Worm (Caenorhabditis elegans) whole organism, early embryonic: ENCODE results near the gene math-41.
"Not testable (repeated sequence)": the region's sequence is repeated elsewhere in the genome, so short reads cannot be mapped to it uniquely, and the experiment has no call there.

Experiments
- B0310.2 ChIP-seq: sonication (generic microtip); optimal IDR thresholded peaks from 2 replicates; lab custom pipeline; 2016; ENCODE audit warnings: mild to moderate bottlenecking, missing genetic modification characterization, missing compliant biosample characterization
- F13C5.2 ChIP-seq: sonication (generic microtip); optimal IDR thresholded peaks from 2 replicates; lab custom pipeline; 2017; ENCODE audit warnings: mild to moderate bottlenecking, missing genetic modification characterization, inconsistent platforms, missing compliant biosample characterization
- aly-1 ChIP-seq: sonication (generic microtip); optimal IDR thresholded peaks from 2 replicates; lab custom pipeline; 2016; ENCODE audit warnings: missing genetic modification characterization, missing compliant biosample characterization
- ama-1 ChIP-seq: fragments of 150-350 bp; optimal IDR thresholded peaks from 2 replicates; lab custom pipeline; 2014
- ceh-13 ChIP-seq: fragments of 200-800 bp; sonication (Bioruptor generic); optimal IDR thresholded peaks from 2 replicates; lab custom pipeline; 2018; ENCODE audit warnings: mild to moderate bottlenecking, missing genetic modification characterization, missing compliant biosample characterization
- ceh-36 ChIP-seq: sonication (generic microtip); optimal IDR thresholded peaks from 2 replicates; lab custom pipeline; 2016; ENCODE audit warnings: missing genetic modification characterization, inconsistent platforms, missing compliant biosample characterization
- ets-7 ChIP-seq: sonication (generic microtip); optimal IDR thresholded peaks from 2 replicates; lab custom pipeline; 2016; ENCODE audit warnings: missing genotype, missing genetic modification characterization, missing compliant biosample characterization
- flt-1 ChIP-seq: fragments of 200-800 bp; sonication (Bioruptor generic); IDR thresholded peaks from 2 replicates; pipeline ENCODE4 v1.3.6; 2022; ENCODE audit warnings: missing genetic modification characterization, missing compliant biosample characterization
- hmbx-1 ChIP-seq: sonication (generic microtip); optimal IDR thresholded peaks from 2 replicates; lab custom pipeline; 2016; ENCODE audit warnings: mild to moderate bottlenecking, missing genetic modification characterization, missing compliant biosample characterization
- hmg-4 ChIP-seq: fragments of 200-800 bp; sonication (Bioruptor generic); optimal IDR thresholded peaks from 2 replicates; lab custom pipeline; 2018; ENCODE audit warnings: mild to moderate bottlenecking, missing genetic modification characterization, missing compliant biosample characterization
- hnd-1 ChIP-seq: sonication (generic microtip); optimal IDR thresholded peaks from 2 replicates; lab custom pipeline; 2016; ENCODE audit warnings: missing genetic modification characterization, missing compliant biosample characterization
- pes-1 ChIP-seq: fragments of 200-800 bp; sonication (Bioruptor generic); IDR thresholded peaks from 2 replicates; pipeline ENCODE4 v1.3.6; 2022; ENCODE audit warnings: missing genetic modification reagents, missing genetic modification characterization, missing compliant biosample characterization
- scrt-1 ChIP-seq: fragments of 200-800 bp; sonication (Bioruptor generic); IDR thresholded peaks from 2 replicates; pipeline ENCODE4 v1.3.6; 2022; ENCODE audit warnings: missing genetic modification characterization, missing compliant biosample characterization
- sea-1 ChIP-seq: fragments of 200-800 bp; sonication (Bioruptor generic); conservative IDR thresholded peaks from 2 replicates; pipeline ENCODE4 v1.3.6; 2022; ENCODE audit warnings: missing genetic modification characterization, missing compliant biosample characterization
- tbx-11 ChIP-seq: fragments of 200-800 bp; sonication (Bioruptor generic); IDR thresholded peaks from 2 replicates; pipeline ENCODE4 v1.3.6; 2022; ENCODE audit warnings: missing genetic modification characterization, missing compliant biosample characterization
- tbx-37 ChIP-seq: fragments of 200-800 bp; sonication (Bioruptor generic); conservative IDR thresholded peaks from 2 replicates; pipeline ENCODE4 v1.3.6; 2022; ENCODE audit warnings: missing genetic modification reagents, missing genetic modification characterization, missing compliant biosample characterization
- tra-4 ChIP-seq: sonication (generic microtip); optimal IDR thresholded peaks from 2 replicates; lab custom pipeline; 2017; ENCODE audit warnings: missing genetic modification characterization, missing compliant biosample characterization

The math-41 gene

DNA sequence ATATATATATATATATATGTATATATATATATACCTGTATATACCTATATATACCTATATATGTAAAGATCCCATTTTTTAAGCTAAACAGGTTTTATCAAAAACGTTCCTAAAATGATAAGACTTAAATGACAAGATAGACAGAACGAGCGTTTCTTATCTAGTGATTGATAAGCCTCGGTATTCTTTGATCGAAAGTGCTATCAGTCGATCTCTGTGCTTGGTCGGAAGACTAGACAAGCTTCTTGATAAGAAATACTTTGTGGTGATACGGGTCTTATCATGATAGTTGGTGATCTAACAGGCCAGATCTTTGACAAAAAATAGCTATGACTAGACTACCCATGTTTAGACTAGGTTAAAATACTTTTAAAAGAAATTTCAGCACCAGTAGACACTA is 27.3 kb downstream of the math-41 start:
- no peak for TF ChIP-seq ceh-13
- TF ChIP-seq hnd-1 (tag; lab: Kevin White, UChicago): no peak
- no peak for TF ChIP-seq scrt-1 (GFP tag; lab: Robert Waterston, UW)
- no peak for TF ChIP-seq hmg-4 (GFP tag; lab: Kevin White, UChicago)
- TF ChIP-seq B0310.2: no peak
- TF ChIP-seq ama-1 (lab: Kevin White, UChicago): no peak
- TF ChIP-seq ets-7 (tag; lab: Kevin White, UChicago): no peak
- TF ChIP-seq tbx-11 (GFP tag; lab: Robert Waterston, UW): no peak
- no peak for TF ChIP-seq sea-1 (GFP tag; lab: Robert Waterston, UW)
- no peak for TF ChIP-seq tra-4 (tag; lab: Kevin White, UChicago)
- no peak for TF ChIP-seq hmbx-1 (tag; lab: Kevin White, UChicago)
- no peak for TF ChIP-seq tbx-37 (GFP tag; lab: Robert Waterston, UW)
- no peak for TF ChIP-seq pes-1
- no peak for TF ChIP-seq ceh-36 (tag; lab: Kevin White, UChicago)
- no peak for TF ChIP-seq F13C5.2
- no peak for TF ChIP-seq aly-1 (tag; lab: Kevin White, UChicago)
- TF ChIP-seq flt-1: no peak

DNA sequence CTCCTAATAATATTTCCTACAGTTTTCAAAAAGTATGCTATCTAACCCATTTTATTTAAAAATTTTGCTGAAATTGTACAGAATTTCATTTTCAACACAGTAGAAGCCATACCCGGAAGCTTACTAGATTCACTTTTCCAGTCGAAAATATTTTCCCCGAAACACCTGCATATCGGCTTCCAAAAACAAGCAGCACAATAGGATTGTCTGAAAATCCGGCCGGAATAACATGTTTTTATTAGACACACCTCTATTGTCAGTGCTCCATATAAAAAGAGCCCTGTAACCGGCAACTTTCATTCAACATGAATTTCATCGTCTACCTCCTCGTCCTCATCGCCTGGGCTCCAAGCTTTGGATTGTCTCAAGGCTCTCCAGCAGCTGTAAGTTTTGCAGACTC is 28.1 kb downstream of the math-41 start, which contains the start of gene C52E2.2:
Gene C52E2.2 (plus strand): TSS at position 301 of the 400 bp plus-strand sequence.
- TF ChIP-seq hmg-4 (GFP tag; lab: Kevin White, UChicago): no peak
- no peak for TF ChIP-seq ama-1 (lab: Kevin White, UChicago)
- no peak for TF ChIP-seq hnd-1 (tag; lab: Kevin White, UChicago)
- no peak for TF ChIP-seq F13C5.2
- no peak for TF ChIP-seq ceh-36 (tag; lab: Kevin White, UChicago)

DNA sequence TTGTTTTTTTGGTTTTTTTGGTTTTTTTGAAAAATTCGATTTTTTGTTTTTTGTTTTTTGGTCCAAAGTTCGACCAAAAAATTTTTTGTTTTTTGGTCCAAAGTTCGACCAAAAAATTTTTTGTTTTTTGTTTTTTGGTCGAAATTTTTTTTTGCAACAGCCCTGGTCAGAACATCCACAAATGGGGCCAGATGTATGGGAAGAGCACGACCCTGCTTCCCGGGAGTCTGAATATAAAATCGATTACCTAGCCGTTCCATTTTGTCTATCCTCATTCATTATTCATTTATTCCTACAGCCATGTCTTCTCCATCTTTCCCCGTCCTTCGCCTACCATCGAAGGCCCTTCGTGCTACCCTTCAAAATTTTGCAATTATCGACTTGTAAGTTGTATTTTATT is 29.7 kb downstream of the math-41 start, which contains the start of gene fbxb-95:
Gene fbxb-95 (plus strand): TSS at position 301 of the 400 bp plus-strand sequence.
- not testable (repeated sequence) for TF ChIP-seq tbx-37 (GFP tag; lab: Robert Waterston, UW); hnd-1 (tag; lab: Kevin White, UChicago); flt-1

DNA sequence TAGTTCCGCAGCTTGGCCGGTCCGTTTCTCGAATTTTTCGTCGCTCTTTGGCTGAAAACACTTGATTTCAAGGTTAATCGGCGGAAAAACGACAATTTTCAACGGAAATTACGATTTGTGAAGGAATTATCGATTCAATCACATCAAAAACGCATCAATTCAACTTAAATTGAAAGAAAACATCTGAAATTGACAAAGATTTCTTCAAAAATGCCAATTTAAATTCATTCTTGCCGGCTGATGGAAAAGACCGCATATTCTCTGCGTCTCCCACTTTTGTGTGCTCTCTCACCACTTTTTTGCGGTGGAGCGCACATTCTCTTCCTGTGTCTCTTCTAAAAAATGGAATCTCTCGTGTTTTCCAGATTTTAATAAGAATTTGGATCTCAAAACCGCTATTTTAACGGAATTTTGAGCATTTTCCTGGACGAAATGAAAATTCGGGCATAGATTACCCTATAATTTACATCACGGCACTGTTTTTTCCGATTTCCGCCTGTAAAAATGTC is 36.9 kb downstream of the math-41 start, which contains the start of gene C16C4.18:
Gene C16C4.18 (minus strand): TSS at position 51 of the 509 bp plus-strand sequence.
- TF ChIP-seq tra-4 (tag; lab: Kevin White, UChicago); sea-1 (GFP tag; lab: Robert Waterston, UW); pes-1: not testable (repeated sequence)

DNA sequence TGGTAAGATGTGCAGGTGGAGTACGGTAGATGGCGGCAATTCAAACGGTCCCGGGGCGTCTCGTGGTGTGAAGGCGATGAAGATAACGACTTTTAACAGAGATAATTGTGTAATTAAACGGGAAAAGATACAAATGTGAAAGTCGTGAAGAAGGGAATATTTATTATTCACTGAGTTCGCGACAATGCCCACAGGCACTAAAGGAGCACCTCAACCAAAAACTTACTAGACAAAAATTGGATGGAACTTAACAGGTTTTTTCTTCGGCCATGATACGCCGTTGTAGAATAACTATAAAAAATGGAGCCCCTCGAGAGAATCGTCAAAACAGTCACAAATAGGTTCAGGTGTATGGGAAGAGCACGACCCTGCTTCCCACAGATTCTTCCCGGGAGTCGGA is 37.9 kb downstream of the math-41 start, which contains the start of gene fbxb-98:
Gene fbxb-98 (plus strand): TSS at position 301 of the 400 bp plus-strand sequence.
- TF ChIP-seq ets-7 (tag; lab: Kevin White, UChicago); F13C5.2; ceh-36 (tag; lab: Kevin White, UChicago): not testable (repeated sequence)

DNA sequence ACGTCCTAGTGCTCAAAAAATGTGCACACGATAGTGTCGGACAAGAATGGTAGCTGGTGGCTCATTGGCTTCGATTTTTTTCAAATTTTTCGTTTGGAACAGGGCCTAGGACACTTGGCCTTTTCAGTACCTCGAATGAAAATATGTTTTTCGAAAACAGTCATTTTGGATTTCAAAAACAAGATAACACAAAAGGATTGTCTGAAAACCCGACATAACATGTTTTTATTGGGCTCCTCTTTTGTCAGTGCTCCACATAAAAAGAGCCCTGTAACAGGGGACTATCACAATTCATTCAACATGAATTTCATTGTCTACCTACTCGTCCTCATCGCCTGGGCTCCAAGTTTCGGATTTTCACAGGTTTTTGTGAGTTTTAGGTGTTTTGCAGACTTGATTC is 39.8 kb downstream of the math-41 start, which contains the start of gene C16C4.17:
Gene C16C4.17 (plus strand): TSS at position 301 of the 400 bp plus-strand sequence.
- no peak for TF ChIP-seq tbx-37 (GFP tag; lab: Robert Waterston, UW)
- no peak for TF ChIP-seq scrt-1 (GFP tag; lab: Robert Waterston, UW)
- TF ChIP-seq aly-1 (tag; lab: Kevin White, UChicago): no peak

DNA sequence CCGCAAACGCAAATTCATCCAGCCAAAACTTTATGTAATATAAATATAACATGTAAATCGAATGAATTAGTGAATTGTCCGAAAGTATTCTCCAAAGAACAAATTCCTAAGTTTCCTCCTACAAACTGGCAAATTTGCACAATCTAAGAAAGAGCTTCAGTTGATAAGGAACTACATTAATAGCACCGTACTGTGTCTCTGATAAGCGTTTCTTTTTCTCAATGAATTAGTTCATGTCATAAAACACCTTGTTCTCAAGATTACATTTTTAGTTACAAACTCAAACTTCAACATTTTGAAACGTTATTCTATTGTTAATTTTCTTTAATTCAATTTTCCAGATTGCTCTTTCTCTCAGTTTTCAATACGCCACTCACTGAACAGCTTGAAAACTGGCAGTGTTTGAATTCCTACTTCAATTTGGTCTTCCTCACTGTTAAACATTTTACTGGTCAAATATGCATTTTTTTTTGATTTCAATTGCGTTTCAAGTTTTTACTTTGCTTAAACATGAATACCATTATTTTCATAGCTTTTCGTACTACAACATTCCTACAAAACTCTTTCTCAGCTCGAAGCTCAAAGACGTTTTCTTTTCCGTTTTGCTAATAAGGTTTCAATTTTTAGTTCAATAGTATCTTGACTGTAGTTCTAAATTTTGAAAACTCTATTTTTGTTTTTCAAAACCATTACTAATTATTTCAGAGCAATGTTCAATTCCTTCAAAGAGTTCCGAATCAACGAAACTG is 41.4 kb downstream of the math-41 start, which contains the start of gene math-15:
Gene math-15 (plus strand): TSS at position 699 of the 749 bp plus-strand sequence.
- TF ChIP-seq tbx-37 (GFP tag; lab: Robert Waterston, UW) (no peak), hmbx-1 (tag; lab: Kevin White, UChicago) (no peak), tbx-11 (GFP tag; lab: Robert Waterston, UW) (no peak), hnd-1 (tag; lab: Kevin White, UChicago) (no peak), scrt-1 (GFP tag; lab: Robert Waterston, UW) (no peak), ets-7 (tag; lab: Kevin White, UChicago) (no peak), tra-4 (tag; lab: Kevin White, UChicago) (no peak), pes-1 (no peak), hmg-4 (GFP tag; lab: Kevin White, UChicago) (no peak), ceh-13 (no peak), F13C5.2 (no peak), ama-1 (lab: Kevin White, UChicago) (no peak), B0310.2 (no peak), ceh-36 (tag; lab: Kevin White, UChicago) (no peak), aly-1 (tag; lab: Kevin White, UChicago) (no peak), sea-1 (GFP tag; lab: Robert Waterston, UW) (no peak), flt-1 (no peak)

DNA sequence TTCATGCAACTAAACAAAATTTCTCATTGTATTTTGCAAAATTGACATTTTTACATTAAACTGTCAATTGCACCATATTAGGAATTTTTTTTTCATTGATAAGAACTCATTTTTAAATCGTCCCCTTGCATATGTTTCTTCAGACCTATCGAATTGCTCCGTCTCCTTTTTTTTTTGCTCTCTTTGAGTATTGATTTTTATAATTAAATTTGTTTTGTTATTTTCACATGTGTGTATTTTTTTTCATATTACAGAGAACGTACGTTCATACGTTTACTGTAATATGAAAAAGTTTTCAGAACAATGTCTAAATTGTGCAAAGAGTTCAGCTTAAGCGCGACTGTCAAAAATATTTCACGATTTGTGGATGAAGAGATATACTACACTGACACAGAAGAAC is 44.7 kb downstream of the math-41 start, which contains the start of gene math-14:
Gene math-14 (plus strand): TSS at position 301 of the 400 bp plus-strand sequence.
- TF ChIP-seq aly-1 (tag; lab: Kevin White, UChicago): no peak
- no peak for TF ChIP-seq F13C5.2
- TF ChIP-seq hnd-1 (tag; lab: Kevin White, UChicago): no peak
- no peak for TF ChIP-seq tbx-11 (GFP tag; lab: Robert Waterston, UW)
- TF ChIP-seq hmbx-1 (tag; lab: Kevin White, UChicago): no peak
- no peak for TF ChIP-seq ama-1 (lab: Kevin White, UChicago)
- no peak for TF ChIP-seq B0310.2
- TF ChIP-seq ceh-36 (tag; lab: Kevin White, UChicago): no peak
- no peak for TF ChIP-seq flt-1
- TF ChIP-seq scrt-1 (GFP tag; lab: Robert Waterston, UW): no peak
- TF ChIP-seq ets-7 (tag; lab: Kevin White, UChicago): no peak
- TF ChIP-seq sea-1 (GFP tag; lab: Robert Waterston, UW): no peak
- no peak for TF ChIP-seq tra-4 (tag; lab: Kevin White, UChicago)
- TF ChIP-seq hmg-4 (GFP tag; lab: Kevin White, UChicago): no peak
- no peak for TF ChIP-seq pes-1
- no peak for TF ChIP-seq tbx-37 (GFP tag; lab: Robert Waterston, UW)
- no peak for TF ChIP-seq ceh-13
